Fruit fly (Drosophila melanogaster) whole organism, adult: Measurements from ENCODE around the gene cv.

Experiments used
- CG11617 ChIP-seq: fragments of 200-800 bp; sonication (Bioruptor generic); optimal IDR thresholded peaks from 2 replicates; lab custom pipeline; 2017; ENCODE audit warnings: mild to moderate bottlenecking, missing biosample characterization, missing genetic modification reagents, missing genetic modification characterization
- CG1620 ChIP-seq: fragments of 200-800 bp; sonication (Bioruptor generic); optimal IDR thresholded peaks from 2 replicates; lab custom pipeline; 2016; ENCODE audit warnings: missing biosample characterization, missing genetic modification characterization
- CG33017 ChIP-seq: fragments of 200-800 bp; sonication (Bioruptor generic); optimal IDR thresholded peaks from 2 replicates; lab custom pipeline; 2018; ENCODE audit warnings: missing biosample characterization, mild to moderate bottlenecking, missing genetic modification characterization, moderate library complexity
- CG5204 ChIP-seq: fragments of 200-800 bp; sonication (Bioruptor generic); optimal IDR thresholded peaks from 2 replicates; lab custom pipeline; 2016; ENCODE audit warnings: missing biosample characterization, missing genetic modification characterization
- CG7045 ChIP-seq: fragments of 200-800 bp; sonication (Bioruptor generic); optimal IDR thresholded peaks from 2 replicates; lab custom pipeline; 2017; ENCODE audit warnings: missing biosample characterization, mild to moderate bottlenecking, missing genetic modification characterization
- CG7101 ChIP-seq: fragments of 200-800 bp; sonication (Bioruptor generic); optimal IDR thresholded peaks from 2 replicates; lab custom pipeline; 2018; ENCODE audit warnings: missing biosample characterization, mild to moderate bottlenecking, missing genetic modification characterization, moderate library complexity
- Clk ChIP-seq: fragments of 200-800 bp; sonication (Bioruptor generic); optimal IDR thresholded peaks from 2 replicates; lab custom pipeline; 2017; ENCODE audit warnings: missing biosample characterization, missing genetic modification characterization
- Crg-1 ChIP-seq: fragments of 200-800 bp; sonication (Bioruptor generic); optimal IDR thresholded peaks from 2 replicates; lab custom pipeline; 2016; ENCODE audit warnings: missing biosample characterization, missing genetic modification characterization
- Hr96 ChIP-seq: fragments of 200-800 bp; sonication (Bioruptor generic); optimal IDR thresholded peaks from 2 replicates; lab custom pipeline; 2016; ENCODE audit warnings: missing biosample characterization, missing genetic modification characterization
- Mnt ChIP-seq: fragments of 200-800 bp; sonication (Bioruptor generic); optimal IDR thresholded peaks from 2 replicates; lab custom pipeline; 2016; ENCODE audit warnings: missing biosample characterization, mild to moderate bottlenecking, missing genetic modification characterization
- cic ChIP-seq: fragments of 200-800 bp; sonication (Bioruptor generic); optimal IDR thresholded peaks from 2 replicates; lab custom pipeline; 2017; ENCODE audit warnings: missing biosample characterization, mild to moderate bottlenecking, missing genetic modification characterization, moderate library complexity
- cnc ChIP-seq, 2 experiments: fragments of >200 bp; optimal IDR thresholded peaks; 2 replicates each; lab custom pipeline; 2017
- kay ChIP-seq: fragments of 200-800 bp; sonication (Bioruptor generic); peaks from one replicate; lab custom pipeline; 2016; ENCODE audit warnings: missing biosample characterization, missing genetic modification characterization, borderline replicate concordance
- pad ChIP-seq: fragments of 200-800 bp; sonication (Bioruptor generic); optimal IDR thresholded peaks from 3 replicates; lab custom pipeline; 2017; ENCODE audit warnings: missing biosample characterization, missing genetic modification characterization, mild to moderate bottlenecking, moderate library complexity, missing genetic modification reagents

DNA sequence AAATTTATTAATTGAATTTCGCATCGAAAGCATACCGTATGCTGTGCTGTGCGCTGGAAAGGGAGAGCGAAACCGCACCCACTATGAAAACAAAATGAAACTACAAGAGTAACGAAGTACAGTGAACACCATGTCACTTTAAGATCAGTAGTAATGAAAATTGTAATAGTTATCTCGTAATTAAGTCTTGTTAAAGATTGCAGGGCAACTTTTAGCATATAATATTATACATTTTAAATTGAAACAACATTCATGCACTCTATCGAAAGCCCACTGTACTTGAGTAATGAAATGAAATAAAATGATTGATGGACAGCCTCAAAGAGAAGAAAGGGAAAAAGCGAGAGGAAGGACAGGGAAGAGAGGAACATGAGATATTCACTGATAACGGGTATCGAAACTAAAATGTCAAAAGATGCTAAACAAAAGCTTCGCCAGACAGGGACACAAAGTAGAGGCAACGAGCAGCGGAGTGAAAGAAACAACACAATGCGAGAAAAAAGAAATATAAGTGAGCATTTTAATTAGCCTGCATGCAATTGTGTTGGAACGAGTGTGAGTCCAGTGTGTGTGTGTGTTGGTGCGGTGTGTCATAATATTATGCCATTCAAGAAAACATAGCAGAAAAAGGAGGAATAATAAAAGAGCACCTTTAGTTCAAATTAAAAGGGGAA lies 45.6 kb downstream of the cv start:
- TF ChIP-seq Hr96 (GFP tag; lab: Kevin White, UChicago) (peak; percentile 86), cic (GFP tag; lab: Kevin White, UChicago) (peak; percentile 7), CG5204 (peak; percentile 77), kay (GFP tag; lab: Kevin White, UChicago) (no peak), Crg-1 (GFP tag; lab: Kevin White, UChicago) (peak; percentile 83), CG33017 (tag; lab: Kevin White, UChicago) (peak; percentile 95), CG7045 (GFP tag; lab: Kevin White, UChicago) (peak; percentile 77), Clk (peak; percentile 20), CG1620 (GFP tag; lab: Kevin White, UChicago) (peak; percentile 85), pad (GFP tag; lab: Kevin White, UChicago) (peak; percentile 81), Mnt (GFP tag; lab: Kevin White, UChicago) (peak; percentile 88), cnc (optimal IDR thresholded peaks at IDR 0.05; lab: Kevin White, UChicago) (no peak), CG7101 (tag; lab: Kevin White, UChicago) (peak; percentile 97), CG11617 (GFP tag; lab: Kevin White, UChicago) (peak; percentile 88)
